Worm (Caenorhabditis elegans): ENCODE measurements around the gene K01D12.15.

K01D12.15 gene

DNA sequence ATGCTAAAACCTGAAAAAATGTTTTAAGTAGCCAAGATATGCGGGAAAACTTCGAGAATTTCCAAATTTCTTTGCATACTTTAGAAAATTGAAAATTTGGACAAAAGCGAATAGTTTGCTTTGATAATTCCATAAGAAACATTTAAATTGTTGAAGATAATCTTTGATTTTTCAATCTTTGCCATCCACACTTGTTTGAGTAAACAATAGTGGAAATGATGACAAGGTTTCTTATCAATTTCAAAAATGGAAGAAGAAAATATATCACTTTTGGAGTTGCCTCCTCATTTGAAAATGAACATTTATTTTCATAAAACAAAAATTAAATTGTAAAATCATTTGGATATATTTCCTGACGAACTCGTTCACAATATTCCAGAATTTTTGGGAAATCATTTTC lies 28.1 kb downstream of the K01D12.15 start:
- TF ChIP-seq fos-1 (tag; optimal IDR thresholded peaks at IDR 0.05) = peak; percentile 59
- no peak for TF ChIP-seq nhr-12 (tag; optimal IDR thresholded peaks at IDR 0.05)
- TF ChIP-seq skn-1 (tag; optimal IDR thresholded peaks at IDR 0.05) = peak; percentile 81

DNA sequence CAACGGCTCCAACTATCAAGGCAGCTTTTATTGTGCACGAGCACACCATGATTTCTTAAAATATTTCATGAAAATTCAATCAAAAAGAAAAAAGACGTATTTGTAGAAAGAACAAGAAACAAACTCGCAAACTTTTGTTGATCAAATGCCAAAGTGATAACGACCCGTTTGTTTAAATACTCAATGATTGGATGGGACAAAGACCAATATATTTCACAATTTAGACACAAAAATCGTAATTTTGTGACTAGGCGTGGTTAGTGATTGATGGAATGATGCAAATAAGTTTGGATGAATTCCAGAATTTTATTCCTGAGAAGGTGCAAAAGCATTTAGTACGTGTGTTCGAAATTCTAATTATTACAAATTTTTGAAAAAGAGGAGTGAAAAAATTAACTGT lies 29.4 kb downstream of the K01D12.15 start, which contains the start of gene cdr-2:
Gene cdr-2 (minus strand): TSS at position 54 of the 400 bp plus-strand sequence.
- TF ChIP-seq sma-9 (GFP tag; optimal IDR thresholded peaks at IDR 0.05) = peak; percentile 63
- no peak for TF ChIP-seq sma-9 (tag; optimal IDR thresholded peaks at IDR 0.05)
- no peak for TF ChIP-seq blmp-1 (tag; optimal IDR thresholded peaks at IDR 0.05; ENCODE audit: insufficient read depth)
- TF ChIP-seq nhr-12 (tag; optimal IDR thresholded peaks at IDR 0.05) = no peak
- peak; percentile 81 for TF ChIP-seq fos-1 (tag; optimal IDR thresholded peaks at IDR 0.05)

DNA sequence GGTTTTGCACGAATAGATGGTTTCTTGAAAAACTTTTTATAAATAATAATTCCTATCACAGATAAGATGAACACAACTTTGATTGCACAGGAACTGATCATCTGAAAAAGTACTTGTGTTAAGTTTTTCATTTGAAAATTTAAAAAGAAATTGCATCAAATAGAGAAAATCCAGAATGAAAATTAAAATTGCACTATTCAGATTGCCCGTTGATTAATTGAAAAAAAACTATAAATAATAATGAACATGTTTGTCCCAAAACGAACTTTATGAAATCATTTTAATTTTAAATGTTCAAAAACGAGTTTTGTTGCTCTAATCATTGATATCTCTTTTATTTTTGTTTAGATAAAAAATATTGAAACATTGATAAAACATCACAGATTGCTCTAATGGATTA lies 31.0 kb downstream of the K01D12.15 start, which contains the start of gene cdr-3:
Gene cdr-3 (minus strand): TSS at position 101 of the 400 bp plus-strand sequence.
- no peak for TF ChIP-seq peb-1 (tag; optimal IDR thresholded peaks at IDR 0.05)
- TF ChIP-seq alr-1 (tag; optimal IDR thresholded peaks at IDR 0.05) = no peak
- TF ChIP-seq elt-3 (tag; optimal IDR thresholded peaks at IDR 0.05) = no peak
- no peak for TF ChIP-seq nhr-10 (tag; optimal IDR thresholded peaks at IDR 0.05)
- no peak for TF ChIP-seq nhr-6 (tag; optimal IDR thresholded peaks at IDR 0.05)
- no peak for TF ChIP-seq nhr-23 (tag; optimal IDR thresholded peaks at IDR 0.05)
- no peak for TF ChIP-seq lsy-2 (tag; optimal IDR thresholded peaks at IDR 0.05)
- TF ChIP-seq ZK546.5 (tag; optimal IDR thresholded peaks at IDR 0.05) = no peak

DNA sequence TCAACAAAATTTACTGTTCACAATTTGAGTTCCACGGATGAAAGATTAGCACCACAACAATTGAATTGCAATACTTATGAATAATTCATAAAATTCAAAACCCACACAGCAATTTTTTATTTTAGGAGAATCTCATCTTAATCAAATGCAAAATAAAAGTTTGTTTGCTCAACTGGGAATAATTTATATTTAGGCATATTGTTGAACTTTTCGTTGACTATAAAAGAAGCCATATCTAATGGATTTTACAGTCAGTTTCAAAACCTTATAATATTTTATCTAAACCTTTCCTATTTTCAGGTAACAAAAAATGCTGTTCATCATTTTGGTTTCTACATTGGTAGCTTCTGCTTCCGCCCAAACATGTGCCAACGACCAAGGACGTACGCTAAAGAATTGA lies 32.0 kb downstream of the K01D12.15 start, which contains the start of gene C54D10.3:
Gene C54D10.3 (plus strand): TSS at position 301 of the 400 bp plus-strand sequence.
- no peak for TF ChIP-seq peb-1 (tag; optimal IDR thresholded peaks at IDR 0.05)
- no peak for TF ChIP-seq skn-1 (tag; optimal IDR thresholded peaks at IDR 0.05)

DNA sequence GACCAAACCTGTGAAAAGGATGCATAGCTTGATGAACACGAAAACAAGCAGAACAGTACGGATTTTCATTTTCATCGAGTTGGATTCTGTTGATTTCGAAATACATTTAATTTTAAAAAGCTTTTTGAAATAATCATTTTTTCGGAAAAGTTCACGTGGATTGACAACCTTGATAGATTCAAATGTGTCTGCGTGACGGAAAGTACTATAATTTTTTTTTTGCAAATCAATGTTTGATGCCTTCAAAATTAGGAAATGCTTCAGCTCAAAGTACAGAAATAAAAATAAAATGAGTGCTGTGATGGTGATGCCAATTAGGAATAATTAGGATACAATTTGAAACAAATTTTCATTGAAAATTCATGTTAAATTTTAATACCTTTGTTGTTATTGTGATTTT lies 34.6 kb downstream of the K01D12.15 start, which contains the start of gene C54D10.4:
Gene C54D10.4 (minus strand): TSS at position 101 of the 400 bp plus-strand sequence.
- TF ChIP-seq elt-3 (tag; optimal IDR thresholded peaks at IDR 0.05) (no peak), ztf-1 (GFP tag; conservative IDR thresholded peaks at IDR 0.05) (no peak), ztf-4 (tag; optimal IDR thresholded peaks at IDR 0.05) (no peak), sma-3 (GFP tag; optimal IDR thresholded peaks at IDR 0.05) (no peak), fos-1 (tag; optimal IDR thresholded peaks at IDR 0.05) (no peak), crh-2 (tag; optimal IDR thresholded peaks at IDR 0.05) (no peak), ceh-16 (tag; optimal IDR thresholded peaks at IDR 0.05) (no peak)

DNA sequence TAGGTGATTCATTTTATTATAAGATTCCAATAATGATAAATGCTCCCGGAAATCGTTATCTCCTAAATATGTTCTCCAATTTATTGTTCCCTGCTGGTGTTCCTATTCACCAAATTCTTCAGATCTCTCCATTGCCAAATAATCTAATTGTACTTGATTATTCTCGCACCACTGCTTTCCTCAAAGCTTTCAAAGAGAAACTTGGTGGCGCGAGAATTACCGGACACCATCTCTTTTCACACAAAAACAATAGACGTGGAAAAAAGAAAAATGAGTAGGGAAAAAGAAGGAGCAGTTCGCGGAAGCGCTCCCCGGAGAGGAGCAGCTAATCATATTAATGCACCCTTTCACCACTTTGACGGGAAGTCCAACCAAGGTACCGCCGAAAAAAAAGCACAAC lies 35.1 kb downstream of the K01D12.15 start:
- TF ChIP-seq R02D3.7 (tag; optimal IDR thresholded peaks at IDR 0.05) = no peak
- TF ChIP-seq nhr-129 (tag; optimal IDR thresholded peaks at IDR 0.05) = no peak
- TF ChIP-seq sma-9 (GFP tag; optimal IDR thresholded peaks at IDR 0.05) = no peak
- no peak for TF ChIP-seq sma-9 (tag; optimal IDR thresholded peaks at IDR 0.05)
- TF ChIP-seq lin-13 (GFP tag; optimal IDR thresholded peaks at IDR 0.05) = no peak
- no peak for TF ChIP-seq ceh-82 (tag; optimal IDR thresholded peaks at IDR 0.05)
- no peak for TF ChIP-seq alr-1 (tag; optimal IDR thresholded peaks at IDR 0.05)
- TF ChIP-seq nhr-25 (tag; optimal IDR thresholded peaks at IDR 0.05) = no peak
- TF ChIP-seq Y55F3AM.14 (GFP tag; optimal IDR thresholded peaks at IDR 0.05) = no peak
- no peak for TF ChIP-seq snpc-4 (tag; optimal IDR thresholded peaks at IDR 0.05)
- TF ChIP-seq nhr-237 (tag; optimal IDR thresholded peaks at IDR 0.05) = no peak
- TF ChIP-seq ztf-1 (GFP tag; conservative IDR thresholded peaks at IDR 0.05) = no peak
- no peak for TF ChIP-seq nhr-6 (tag; optimal IDR thresholded peaks at IDR 0.05)
- TF ChIP-seq aly-2 (tag; optimal IDR thresholded peaks at IDR 0.05) = no peak
- TF ChIP-seq elt-3 (tag; optimal IDR thresholded peaks at IDR 0.05) = no peak
- no peak for TF ChIP-seq unc-62 (GFP tag; optimal IDR thresholded peaks at IDR 0.05)
- no peak for TF ChIP-seq nhr-11 (tag; optimal IDR thresholded peaks at IDR 0.05)
- TF ChIP-seq fos-1 (tag; optimal IDR thresholded peaks at IDR 0.05) = no peak

DNA sequence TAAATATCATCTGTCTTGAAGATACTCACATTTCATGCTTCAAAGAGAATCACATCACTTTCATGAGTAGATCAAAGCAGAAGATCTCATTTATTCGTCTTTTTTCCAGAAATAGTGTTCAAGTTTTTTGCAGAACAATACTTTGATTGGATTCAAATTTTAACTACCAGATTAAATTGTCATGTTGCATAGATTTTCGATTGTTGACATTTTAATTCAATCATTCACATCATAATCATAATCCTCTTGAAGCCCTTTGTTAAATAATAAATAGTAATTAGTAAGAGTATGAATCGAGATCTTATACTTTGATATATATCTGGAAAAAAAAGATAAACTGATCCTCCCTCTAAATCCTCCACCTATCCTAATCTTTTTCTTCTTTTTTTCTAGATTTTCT lies 41.6 kb downstream of the K01D12.15 start:
- TF ChIP-seq Y55F3AM.14 (GFP tag; optimal IDR thresholded peaks at IDR 0.05) = no peak
- TF ChIP-seq nhr-25 (tag; optimal IDR thresholded peaks at IDR 0.05) = no peak
- TF ChIP-seq peb-1 (tag; optimal IDR thresholded peaks at IDR 0.05) = no peak
- no peak for TF ChIP-seq ceh-16 (tag; optimal IDR thresholded peaks at IDR 0.05)
- no peak for TF ChIP-seq dmd-4 (tag; optimal IDR thresholded peaks at IDR 0.05)
- no peak for TF ChIP-seq elt-3 (tag; optimal IDR thresholded peaks at IDR 0.05)
- TF ChIP-seq nhr-21 (tag; optimal IDR thresholded peaks at IDR 0.05) = no peak
- no peak for TF ChIP-seq R02D3.7 (tag; optimal IDR thresholded peaks at IDR 0.05)
- no peak for TF ChIP-seq nhr-6 (tag; optimal IDR thresholded peaks at IDR 0.05)
- TF ChIP-seq lin-11 (tag; optimal IDR thresholded peaks at IDR 0.05) = no peak
